Fruit fly (Drosophila melanogaster): ENCODE results near the gene CG11334.

dm6 chr3R:31463012-31463366 is at the start of gene CG11334, which contains the start of gene CG11333:
- TF ChIP-seq Sin3A (optimal IDR thresholded peaks at IDR 0.05) (no peak), ttk (optimal IDR thresholded peaks at IDR 0.05) (no peak), h (optimal IDR thresholded peaks at IDR 0.05) (no peak)
